Fruit fly (Drosophila melanogaster) whole organism, pupa: ENCODE data around the gene Grip.

Experiments used
- CG10348 ChIP-seq: fragments of 200-800 bp; sonication (Bioruptor generic); IDR thresholded peaks from 2 replicates; pipeline ENCODE4 v1.3.6; 2022; ENCODE audit warnings: missing biosample characterization, missing genetic modification characterization
- CG12605 ChIP-seq: fragments of 200-800 bp; sonication (Bioruptor generic); IDR thresholded peaks from 2 replicates; pipeline ENCODE4 v1.3.6; 2022; ENCODE audit warnings: missing biosample characterization, missing genetic modification characterization
- CG13204 ChIP-seq: fragments of 200-800 bp; sonication (Bioruptor generic); optimal IDR thresholded peaks from 2 replicates; lab custom pipeline; 2018; ENCODE audit warnings: missing biosample characterization, mild to moderate bottlenecking, missing genetic modification characterization, moderate library complexity
- CG14655 ChIP-seq: fragments of 200-800 bp; sonication (Bioruptor generic); optimal IDR thresholded peaks from 3 replicates; lab custom pipeline; 2017; ENCODE audit warnings: mild to moderate bottlenecking, missing biosample characterization, missing genetic modification reagents, missing genetic modification characterization
- CG15710 ChIP-seq: fragments of 200-800 bp; sonication (Bioruptor generic); optimal IDR thresholded peaks from 2 replicates; lab custom pipeline; 2018; ENCODE audit warnings: missing biosample characterization, mild to moderate bottlenecking, missing genetic modification characterization, moderate library complexity
- CG17806 ChIP-seq: fragments of 200-800 bp; sonication (Bioruptor generic); optimal IDR thresholded peaks from 2 replicates; lab custom pipeline; 2018; ENCODE audit warnings: missing biosample characterization, mild to moderate bottlenecking, missing genetic modification characterization, moderate library complexity
- CG32121 ChIP-seq: fragments of 200-800 bp; sonication (Bioruptor generic); IDR thresholded peaks from 2 replicates; pipeline ENCODE4 v1.3.6; 2022; ENCODE audit warnings: missing biosample characterization, missing genetic modification characterization
- CG34367 ChIP-seq: fragments of 200-800 bp; sonication (Bioruptor generic); optimal IDR thresholded peaks from 2 replicates; lab custom pipeline; 2018; ENCODE audit warnings: missing biosample characterization, mild to moderate bottlenecking, missing genetic modification characterization
- CG4496 ChIP-seq: fragments of 200-800 bp; sonication (Bioruptor generic); IDR thresholded peaks from 3 replicates; pipeline ENCODE4 v1.3.6; 2022; ENCODE audit warnings: missing biosample characterization, missing genetic modification characterization
- CG8159 ChIP-seq: fragments of 200-800 bp; sonication (Bioruptor generic); optimal IDR thresholded peaks from 3 replicates; lab custom pipeline; 2018; ENCODE audit warnings: missing biosample characterization, mild to moderate bottlenecking, missing genetic modification characterization, moderate library complexity
- CG8301 ChIP-seq: fragments of 200-800 bp; sonication (Bioruptor generic); optimal IDR thresholded peaks from 2 replicates; lab custom pipeline; 2018; ENCODE audit warnings: missing biosample characterization, mild to moderate bottlenecking, missing genetic modification characterization
- CG9948 ChIP-seq: fragments of 200-800 bp; sonication (Bioruptor generic); optimal IDR thresholded peaks from 2 replicates; lab custom pipeline; 2018; ENCODE audit warnings: missing biosample characterization, mild to moderate bottlenecking, missing genetic modification characterization, moderate library complexity
- D1 ChIP-seq: fragments of 200-800 bp; sonication (Bioruptor generic); optimal IDR thresholded peaks from 2 replicates; lab custom pipeline; 2018; ENCODE audit warnings: missing biosample characterization, mild to moderate bottlenecking, missing genetic modification characterization, moderate library complexity
- EcR ChIP-seq: fragments of 200-800 bp; sonication (Bioruptor generic); optimal IDR thresholded peaks from 3 replicates; lab custom pipeline; 2019; ENCODE audit warnings: missing biosample characterization, missing genetic modification characterization, mild to moderate bottlenecking, moderate library complexity, missing genetic modification reagents
- Ets98B ChIP-seq: fragments of 200-800 bp; sonication (Bioruptor generic); IDR thresholded peaks from 2 replicates; pipeline ENCODE4 v1.3.6; 2022; ENCODE audit warnings: missing biosample characterization, missing genetic modification characterization
- Pif1A ChIP-seq: fragments of 200-800 bp; sonication (Bioruptor generic); optimal IDR thresholded peaks from 3 replicates; lab custom pipeline; 2016; ENCODE audit warnings: missing biosample characterization, missing genetic modification characterization
- Pif1B ChIP-seq: fragments of 200-800 bp; sonication (Bioruptor generic); optimal IDR thresholded peaks from 3 replicates; lab custom pipeline; 2016; ENCODE audit warnings: missing biosample characterization, missing genetic modification characterization
- Snoo ChIP-seq: fragments of 200-800 bp; sonication (Bioruptor generic); optimal IDR thresholded peaks from 3 replicates; lab custom pipeline; 2017; ENCODE audit warnings: missing biosample characterization, mild to moderate bottlenecking, missing genetic modification characterization, inconsistent platforms
- fd96Ca ChIP-seq: fragments of 200-800 bp; sonication (Bioruptor generic); IDR thresholded peaks from 3 replicates; pipeline ENCODE4 v1.3.6; 2022; ENCODE audit warnings: missing biosample characterization, missing genetic modification characterization
- gl ChIP-seq: fragments of 200-800 bp; sonication (Bioruptor generic); optimal IDR thresholded peaks from 2 replicates; lab custom pipeline; 2018; ENCODE audit warnings: missing biosample characterization, mild to moderate bottlenecking, missing genetic modification characterization
- rn ChIP-seq: fragments of 200-800 bp; sonication (Bioruptor generic); IDR thresholded peaks from 2 replicates; pipeline ENCODE4 v1.3.6; 2022; ENCODE audit warnings: missing biosample characterization, missing genetic modification characterization

Gene Grip

dm6 chrX:5926718-5927117 is 39.4 kb upstream of the Grip start:
- TF ChIP-seq Pif1B (GFP tag; lab: Kevin White, UChicago) (peak; percentile 57), Ets98B (GFP tag; lab: Robert Waterston, UW) (peak; percentile 70), CG34367 (tag; lab: Kevin White, UChicago) (peak; percentile 76), Snoo (tag; lab: Kevin White, UChicago) (no peak), CG32121 (GFP tag; lab: Robert Waterston, UW) (peak; percentile 49; the same call in 1 of the 2 replicates), D1 (tag; lab: Kevin White, UChicago) (no peak), CG10348 (GFP tag; lab: Robert Waterston, UW) (no peak), CG8301 (peak; percentile 72), CG17806 (tag; lab: Kevin White, UChicago) (peak; percentile 73), Pif1A (GFP tag; lab: Kevin White, UChicago) (peak; percentile 53), CG12605 (GFP tag; lab: Robert Waterston, UW) (peak; percentile 74), gl (tag; lab: Kevin White, UChicago) (peak; percentile 28), CG15710 (tag; lab: Kevin White, UChicago) (peak; percentile 62), CG4496 (GFP tag; lab: Robert Waterston, UW) (peak; percentile 70; the same call in 2 of the 3 replicates), CG13204 (GFP tag; lab: Kevin White, UChicago) (no peak), CG8159 (tag; lab: Kevin White, UChicago) (peak; percentile 65), CG14655 (GFP tag; lab: Kevin White, UChicago) (peak; percentile 77), EcR (GFP tag; lab: Kevin White, UChicago) (no peak), CG9948 (tag; lab: Kevin White, UChicago) (peak; percentile 75), fd96Ca (GFP tag; lab: Robert Waterston, UW) (peak; percentile 84), rn (GFP tag; lab: Robert Waterston, UW) (no peak)

- TF ChIP-seq rn (GFP tag; lab: Robert Waterston, UW) (peak; percentile 49), EcR (GFP tag; lab: Kevin White, UChicago) (no peak), gl (tag; lab: Kevin White, UChicago) (peak; percentile 59), CG13204 (GFP tag; lab: Kevin White, UChicago) (no peak), CG14655 (GFP tag; lab: Kevin White, UChicago) (peak; percentile 87), CG4496 (GFP tag; lab: Robert Waterston, UW) (peak; percentile 91; the same call in 2 of the 3 replicates), CG17806 (tag; lab: Kevin White, UChicago) (peak; percentile 67), Pif1B (GFP tag; lab: Kevin White, UChicago) (peak; percentile 87), Ets98B (GFP tag; lab: Robert Waterston, UW) (peak; percentile 88), CG10348 (GFP tag; lab: Robert Waterston, UW) (0 out of 2 replicates have a peak, but pooled peaks have one; percentile 6), D1 (tag; lab: Kevin White, UChicago) (no peak), CG12605 (GFP tag; lab: Robert Waterston, UW) (peak; percentile 77), Pif1A (GFP tag; lab: Kevin White, UChicago) (peak; percentile 85), Snoo (tag; lab: Kevin White, UChicago) (peak; percentile 49), CG15710 (tag; lab: Kevin White, UChicago) (peak; percentile 70), CG32121 (GFP tag; lab: Robert Waterston, UW) (peak; percentile 65), CG8301 (peak; percentile 90), CG8159 (tag; lab: Kevin White, UChicago) (peak; percentile 64), fd96Ca (GFP tag; lab: Robert Waterston, UW) (peak; percentile 90), CG9948 (tag; lab: Kevin White, UChicago) (peak; percentile 63), CG34367 (tag; lab: Kevin White, UChicago) (peak; percentile 67)
These were observed 33.6 kb upstream of the Grip start for dm6 chrX:5932345-5932995.

DNA sequence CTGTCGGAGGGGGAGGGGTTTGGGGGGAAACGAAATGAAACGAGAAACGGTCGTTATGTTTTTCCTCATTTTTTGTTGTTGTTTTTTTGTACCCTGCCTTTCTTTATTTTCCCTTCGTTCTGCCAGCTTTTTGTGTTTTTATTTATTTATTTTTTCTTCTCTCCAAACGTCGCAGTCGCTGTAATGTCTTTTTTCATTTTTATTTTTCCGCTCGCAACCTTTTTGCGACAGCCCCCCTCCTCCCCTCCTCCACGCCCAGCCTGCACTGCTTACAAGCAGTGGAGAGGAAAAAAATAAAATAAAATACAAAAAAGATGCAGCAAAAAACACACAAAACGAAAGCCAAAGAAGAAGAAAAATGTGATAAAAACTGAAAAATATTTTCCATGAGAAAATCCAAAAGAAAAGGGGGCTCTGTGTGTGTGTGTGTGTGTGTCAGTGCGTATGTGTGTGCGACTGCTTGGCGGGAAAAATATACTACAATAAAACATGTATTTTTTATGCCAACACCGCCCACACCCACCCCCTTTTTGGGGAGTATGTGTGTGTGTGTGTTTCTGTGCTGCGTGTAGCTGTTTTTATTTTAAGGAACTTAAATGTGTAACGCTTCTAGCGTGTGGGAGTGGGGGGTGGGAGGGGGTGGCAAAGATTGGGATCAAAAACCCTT is 30.9 kb upstream of the Grip start:
- TF ChIP-seq CG10348 (GFP tag; lab: Robert Waterston, UW): no peak
- TF ChIP-seq rn (GFP tag; lab: Robert Waterston, UW): peak; percentile 75
- peak; percentile 83 for TF ChIP-seq CG14655 (GFP tag; lab: Kevin White, UChicago)
- peak; percentile 87 for TF ChIP-seq gl (tag; lab: Kevin White, UChicago)
- TF ChIP-seq CG8301: peak; percentile 71
- TF ChIP-seq D1 (tag; lab: Kevin White, UChicago): peak; percentile 82
- TF ChIP-seq EcR (GFP tag; lab: Kevin White, UChicago): no peak
- peak; percentile 67 for TF ChIP-seq CG17806 (tag; lab: Kevin White, UChicago)
- TF ChIP-seq CG4496 (GFP tag; lab: Robert Waterston, UW): peak; percentile 84
- peak; percentile 75 for TF ChIP-seq Pif1A (GFP tag; lab: Kevin White, UChicago)
- TF ChIP-seq CG8159 (tag; lab: Kevin White, UChicago): peak; percentile 83
- peak; percentile 76 for TF ChIP-seq Pif1B (GFP tag; lab: Kevin White, UChicago)
- TF ChIP-seq Snoo (tag; lab: Kevin White, UChicago): peak; percentile 60
- TF ChIP-seq Ets98B (GFP tag; lab: Robert Waterston, UW): peak; percentile 77
- peak; percentile 88 for TF ChIP-seq CG15710 (tag; lab: Kevin White, UChicago)
- TF ChIP-seq fd96Ca (GFP tag; lab: Robert Waterston, UW): peak; percentile 88
- peak; percentile 80 for TF ChIP-seq CG32121 (GFP tag; lab: Robert Waterston, UW)
- TF ChIP-seq CG34367 (tag; lab: Kevin White, UChicago): peak; percentile 78
- peak; percentile 82 for TF ChIP-seq CG13204 (GFP tag; lab: Kevin White, UChicago)
- peak; percentile 77 for TF ChIP-seq CG9948 (tag; lab: Kevin White, UChicago)
- peak; percentile 85 for TF ChIP-seq CG12605 (GFP tag; lab: Robert Waterston, UW)

DNA sequence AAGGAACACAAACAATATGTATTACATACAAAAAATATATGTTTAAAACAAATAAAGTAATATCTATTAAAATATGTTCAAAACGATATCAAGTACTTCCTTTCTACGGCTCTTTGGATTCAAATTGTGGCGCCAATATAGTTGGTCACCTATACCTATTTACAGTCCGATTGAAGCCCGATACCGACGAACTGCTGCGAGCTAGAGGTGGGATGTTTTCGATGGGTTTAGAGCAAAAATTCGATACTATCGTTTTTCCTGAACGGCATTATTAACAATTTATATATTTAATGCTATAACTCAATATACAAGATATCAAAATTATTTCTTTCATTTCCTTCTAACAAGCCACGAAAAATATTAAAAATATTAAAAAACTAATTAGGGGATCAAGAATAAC is 24.3 kb upstream of the Grip start:
- TF ChIP-seq CG34367 (tag; lab: Kevin White, UChicago) (no peak), CG8301 (no peak), rn (GFP tag; lab: Robert Waterston, UW) (no peak), CG8159 (tag; lab: Kevin White, UChicago) (no peak), fd96Ca (GFP tag; lab: Robert Waterston, UW) (no peak), CG10348 (GFP tag; lab: Robert Waterston, UW) (no peak), CG4496 (GFP tag; lab: Robert Waterston, UW) (no peak), CG32121 (GFP tag; lab: Robert Waterston, UW) (no peak), CG9948 (tag; lab: Kevin White, UChicago) (no peak), CG17806 (tag; lab: Kevin White, UChicago) (no peak), CG12605 (GFP tag; lab: Robert Waterston, UW) (no peak), CG13204 (GFP tag; lab: Kevin White, UChicago) (no peak), CG15710 (tag; lab: Kevin White, UChicago) (no peak), Pif1B (GFP tag; lab: Kevin White, UChicago) (no peak), D1 (tag; lab: Kevin White, UChicago) (no peak)
